Worm (Caenorhabditis elegans) whole organism, early embryonic: Measurements from ENCODE around the gene F58A6.9.
A peak's percentile ranks its signal among the peaks of the same experiment; 100 is the strongest.

Experiments used
- B0310.2 ChIP-seq: sonication (generic microtip); optimal IDR thresholded peaks from 2 replicates; lab custom pipeline; 2016; ENCODE audit warnings: mild to moderate bottlenecking, missing genetic modification characterization, missing compliant biosample characterization
- F13C5.2 ChIP-seq: sonication (generic microtip); optimal IDR thresholded peaks from 2 replicates; lab custom pipeline; 2017; ENCODE audit warnings: mild to moderate bottlenecking, missing genetic modification characterization, inconsistent platforms, missing compliant biosample characterization
- aly-1 ChIP-seq: sonication (generic microtip); optimal IDR thresholded peaks from 2 replicates; lab custom pipeline; 2016; ENCODE audit warnings: missing genetic modification characterization, missing compliant biosample characterization
- ama-1 ChIP-seq: fragments of 150-350 bp; optimal IDR thresholded peaks from 2 replicates; lab custom pipeline; 2014
- ceh-13 ChIP-seq: fragments of 200-800 bp; sonication (Bioruptor generic); optimal IDR thresholded peaks from 2 replicates; lab custom pipeline; 2018; ENCODE audit warnings: mild to moderate bottlenecking, missing genetic modification characterization, missing compliant biosample characterization
- ceh-36 ChIP-seq: sonication (generic microtip); optimal IDR thresholded peaks from 2 replicates; lab custom pipeline; 2016; ENCODE audit warnings: missing genetic modification characterization, inconsistent platforms, missing compliant biosample characterization
- ets-7 ChIP-seq: sonication (generic microtip); optimal IDR thresholded peaks from 2 replicates; lab custom pipeline; 2016; ENCODE audit warnings: missing genotype, missing genetic modification characterization, missing compliant biosample characterization
- flt-1 ChIP-seq: fragments of 200-800 bp; sonication (Bioruptor generic); IDR thresholded peaks from 2 replicates; pipeline ENCODE4 v1.3.6; 2022; ENCODE audit warnings: missing genetic modification characterization, missing compliant biosample characterization
- hmbx-1 ChIP-seq: sonication (generic microtip); optimal IDR thresholded peaks from 2 replicates; lab custom pipeline; 2016; ENCODE audit warnings: mild to moderate bottlenecking, missing genetic modification characterization, missing compliant biosample characterization
- hmg-4 ChIP-seq: fragments of 200-800 bp; sonication (Bioruptor generic); optimal IDR thresholded peaks from 2 replicates; lab custom pipeline; 2018; ENCODE audit warnings: mild to moderate bottlenecking, missing genetic modification characterization, missing compliant biosample characterization
- hnd-1 ChIP-seq: sonication (generic microtip); optimal IDR thresholded peaks from 2 replicates; lab custom pipeline; 2016; ENCODE audit warnings: missing genetic modification characterization, missing compliant biosample characterization
- pes-1 ChIP-seq: fragments of 200-800 bp; sonication (Bioruptor generic); IDR thresholded peaks from 2 replicates; pipeline ENCODE4 v1.3.6; 2022; ENCODE audit warnings: missing genetic modification reagents, missing genetic modification characterization, missing compliant biosample characterization
- scrt-1 ChIP-seq: fragments of 200-800 bp; sonication (Bioruptor generic); IDR thresholded peaks from 2 replicates; pipeline ENCODE4 v1.3.6; 2022; ENCODE audit warnings: missing genetic modification characterization, missing compliant biosample characterization
- sea-1 ChIP-seq: fragments of 200-800 bp; sonication (Bioruptor generic); conservative IDR thresholded peaks from 2 replicates; pipeline ENCODE4 v1.3.6; 2022; ENCODE audit warnings: missing genetic modification characterization, missing compliant biosample characterization
- tbx-11 ChIP-seq: fragments of 200-800 bp; sonication (Bioruptor generic); IDR thresholded peaks from 2 replicates; pipeline ENCODE4 v1.3.6; 2022; ENCODE audit warnings: missing genetic modification characterization, missing compliant biosample characterization
- tbx-37 ChIP-seq: fragments of 200-800 bp; sonication (Bioruptor generic); conservative IDR thresholded peaks from 2 replicates; pipeline ENCODE4 v1.3.6; 2022; ENCODE audit warnings: missing genetic modification reagents, missing genetic modification characterization, missing compliant biosample characterization
- tra-4 ChIP-seq: sonication (generic microtip); optimal IDR thresholded peaks from 2 replicates; lab custom pipeline; 2017; ENCODE audit warnings: missing genetic modification characterization, missing compliant biosample characterization

Gene F58A6.9

DNA sequence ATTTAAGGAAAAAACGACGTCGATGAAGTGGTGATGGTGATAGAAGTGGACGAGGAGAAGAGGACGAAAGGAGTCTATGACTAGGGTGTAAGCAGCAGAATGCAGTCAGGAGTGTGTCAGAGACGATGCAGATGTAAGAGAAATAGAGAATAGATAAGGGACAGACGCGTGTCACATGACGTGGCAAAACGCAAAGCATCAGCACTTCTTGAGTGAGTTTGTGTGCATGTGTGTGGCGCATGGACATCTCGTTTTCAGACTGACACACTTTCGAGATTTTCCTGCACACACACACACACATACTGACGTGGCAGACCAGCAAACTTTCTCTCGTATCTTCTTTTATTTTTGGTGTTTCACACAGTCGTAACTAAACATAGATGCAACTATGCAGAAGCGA lies 23.8 kb upstream of the F58A6.9 start:
- TF ChIP-seq sea-1 (GFP tag; lab: Robert Waterston, UW) (no peak), ets-7 (tag; lab: Kevin White, UChicago) (no peak), scrt-1 (GFP tag; lab: Robert Waterston, UW) (no peak), hnd-1 (tag; lab: Kevin White, UChicago) (no peak), ceh-36 (tag; lab: Kevin White, UChicago) (no peak), ama-1 (lab: Kevin White, UChicago) (no peak), F13C5.2 (tag; lab: Kevin White, UChicago) (no peak), flt-1 (GFP tag; lab: Robert Waterston, UW) (no peak), pes-1 (no peak), aly-1 (no peak), ceh-13 (no peak), B0310.2 (tag; lab: Kevin White, UChicago) (no peak), tbx-37 (GFP tag; lab: Robert Waterston, UW) (no peak), hmbx-1 (tag; lab: Kevin White, UChicago) (no peak), tbx-11 (GFP tag; lab: Robert Waterston, UW) (no peak)

DNA sequence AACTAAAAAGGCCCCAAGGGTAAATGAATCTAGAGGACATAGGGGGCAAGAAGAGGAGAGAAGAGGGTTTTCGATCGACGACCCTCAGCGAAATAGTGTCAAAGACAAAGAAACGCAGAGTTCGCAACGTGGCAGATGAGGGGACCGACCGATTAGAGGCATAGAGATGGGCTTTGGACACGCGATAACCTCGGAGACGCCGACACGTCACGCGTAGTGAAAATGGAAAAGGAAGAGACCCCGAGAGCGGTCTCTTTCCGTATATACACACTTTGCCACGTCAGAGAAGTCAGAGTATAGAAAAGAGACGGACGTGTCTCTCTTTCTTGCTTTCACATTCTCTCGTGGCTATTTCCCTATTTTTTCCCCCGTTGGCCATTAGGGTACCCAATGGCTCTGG lies 22.8 kb upstream of the F58A6.9 start:
- TF ChIP-seq tra-4 (tag; lab: Kevin White, UChicago) (no peak), tbx-11 (GFP tag; lab: Robert Waterston, UW) (peak; percentile 54; the same call in 1 of the 2 replicates), hnd-1 (tag; lab: Kevin White, UChicago) (no peak), F13C5.2 (tag; lab: Kevin White, UChicago) (peak; percentile 5), ets-7 (tag; lab: Kevin White, UChicago) (no peak), hmg-4 (GFP tag; lab: Kevin White, UChicago) (peak; percentile 53), ceh-36 (tag; lab: Kevin White, UChicago) (no peak), pes-1 (0 out of 2 replicates have a peak, but pooled peaks have one; percentile 10), aly-1 (peak; percentile 59)

DNA sequence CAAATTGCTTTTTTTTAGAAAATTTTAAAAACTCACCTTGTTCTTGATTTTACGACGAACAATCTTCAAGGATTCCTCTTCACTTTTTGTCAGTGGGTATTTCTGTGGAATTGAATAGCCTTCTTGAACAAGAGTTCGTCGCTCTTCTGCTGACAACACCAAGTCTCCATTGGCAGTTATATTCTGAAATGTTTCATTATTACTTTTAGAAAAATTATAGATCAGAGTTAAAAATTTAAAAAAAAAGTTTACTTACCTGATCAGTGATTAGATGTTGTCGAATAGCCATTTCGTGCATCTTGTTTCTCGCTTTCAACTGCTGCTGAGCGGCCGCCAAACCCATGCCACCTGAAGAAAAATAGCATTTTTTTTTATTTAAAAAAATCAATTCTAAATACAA lies 21.6 kb upstream of the F58A6.9 start:
- TF ChIP-seq ceh-13: no peak
- TF ChIP-seq hmg-4 (GFP tag; lab: Kevin White, UChicago): no peak
- TF ChIP-seq B0310.2 (tag; lab: Kevin White, UChicago): no peak
- TF ChIP-seq F13C5.2 (tag; lab: Kevin White, UChicago): no peak
- no peak for TF ChIP-seq ceh-36 (tag; lab: Kevin White, UChicago)
- no peak for TF ChIP-seq tra-4 (tag; lab: Kevin White, UChicago)
- no peak for TF ChIP-seq sea-1 (GFP tag; lab: Robert Waterston, UW)
- no peak for TF ChIP-seq ama-1 (lab: Kevin White, UChicago)
- no peak for TF ChIP-seq scrt-1 (GFP tag; lab: Robert Waterston, UW)
- no peak for TF ChIP-seq hmbx-1 (tag; lab: Kevin White, UChicago)
- TF ChIP-seq pes-1: no peak
- no peak for TF ChIP-seq flt-1 (GFP tag; lab: Robert Waterston, UW)
- no peak for TF ChIP-seq hnd-1 (tag; lab: Kevin White, UChicago)

DNA sequence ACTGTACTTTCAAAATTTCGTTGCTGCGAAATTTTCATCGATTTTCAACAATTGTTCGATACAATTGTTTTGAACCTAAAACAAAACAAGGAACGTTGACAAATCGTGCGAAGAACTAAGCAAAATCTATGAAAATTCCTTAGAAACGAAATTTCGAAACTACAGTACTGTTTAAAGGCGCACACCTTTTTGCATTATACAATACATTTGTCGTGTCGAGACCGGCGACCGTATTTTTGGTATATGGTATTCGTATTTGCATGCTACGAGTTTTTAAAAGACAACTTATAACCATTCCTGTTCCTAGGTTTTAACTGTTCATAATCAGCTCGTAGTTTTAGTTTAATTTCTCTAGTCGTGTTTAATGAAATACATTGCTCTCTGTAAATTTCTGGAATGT lies 19.9 kb upstream of the F58A6.9 start:
- TF ChIP-seq flt-1 (GFP tag; lab: Robert Waterston, UW): no peak
- TF ChIP-seq F13C5.2 (tag; lab: Kevin White, UChicago): no peak

DNA sequence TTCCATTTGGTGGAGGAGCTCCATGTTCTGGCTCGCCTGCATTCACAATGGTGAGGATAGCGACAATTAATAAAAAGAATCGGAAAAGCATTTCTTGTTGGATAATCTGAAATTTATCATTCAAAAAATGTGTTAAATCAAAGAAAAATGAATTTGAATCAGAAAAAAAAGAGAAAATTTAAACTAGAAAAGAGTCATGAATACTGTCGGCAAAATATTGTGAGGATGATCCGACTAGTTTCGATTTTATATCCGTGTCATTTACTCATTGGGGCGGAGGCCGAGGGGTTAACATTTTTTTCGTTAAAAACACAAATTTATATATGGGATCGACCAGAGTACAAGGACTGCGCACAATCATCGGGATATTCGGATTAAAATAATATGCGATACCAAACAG lies 19.2 kb upstream of the F58A6.9 start, which contains the start of gene C27D6.12:
TSS of gene C27D6.12 (minus strand) at position 101 of the 400 bp plus-strand sequence.
- TF ChIP-seq B0310.2 (tag; lab: Kevin White, UChicago) (no peak), scrt-1 (GFP tag; lab: Robert Waterston, UW) (no peak), sea-1 (GFP tag; lab: Robert Waterston, UW) (no peak), tra-4 (tag; lab: Kevin White, UChicago) (no peak), tbx-37 (GFP tag; lab: Robert Waterston, UW) (no peak), hmg-4 (GFP tag; lab: Kevin White, UChicago) (no peak), aly-1 (no peak), flt-1 (GFP tag; lab: Robert Waterston, UW) (no peak)

DNA sequence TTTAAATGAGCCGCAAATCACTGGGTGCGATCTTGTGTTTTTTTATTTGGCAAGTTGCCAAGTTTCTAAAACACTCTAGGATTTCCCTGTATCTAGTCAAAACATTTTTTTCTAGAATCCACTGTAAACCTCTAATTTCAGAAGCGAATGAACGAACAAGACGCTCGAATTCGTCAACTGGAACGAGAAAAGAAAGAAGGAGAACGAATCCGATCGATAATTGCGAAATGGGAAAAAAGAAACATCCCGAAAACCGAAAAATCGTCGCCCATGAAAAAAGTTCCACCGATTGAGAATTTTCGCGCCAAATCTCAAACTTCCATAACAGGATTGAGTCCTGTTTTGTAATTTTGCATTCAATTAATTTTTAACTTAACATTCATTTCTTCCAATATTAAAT lies 18.3 kb upstream of the F58A6.9 start:
- no peak for TF ChIP-seq flt-1 (GFP tag; lab: Robert Waterston, UW)

DNA sequence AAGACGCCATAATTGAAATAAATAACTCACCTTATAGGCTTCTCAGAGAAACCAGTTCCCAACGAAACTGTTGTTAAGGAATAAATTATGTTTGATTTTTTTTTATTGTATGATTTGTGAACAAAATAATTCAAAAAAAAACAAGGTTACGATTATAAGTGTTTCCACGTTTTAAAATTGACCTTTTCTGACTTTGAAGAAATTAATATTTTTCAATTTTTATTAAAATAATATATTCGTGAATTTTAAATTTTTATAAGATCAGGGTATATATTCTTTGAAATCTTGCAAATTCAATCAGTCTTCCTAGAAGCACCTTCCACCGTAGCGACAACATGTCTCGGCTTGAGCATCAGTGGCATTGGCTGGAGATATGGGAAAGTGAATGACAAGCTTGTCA lies 15.7 kb upstream of the F58A6.9 start, which contains the start of gene C27D6.3:
TSS of gene C27D6.3 (minus strand) at position 101 of the 400 bp plus-strand sequence.
- TF ChIP-seq tbx-11 (GFP tag; lab: Robert Waterston, UW): no peak
- no peak for TF ChIP-seq hmg-4 (GFP tag; lab: Kevin White, UChicago)
- no peak for TF ChIP-seq ets-7 (tag; lab: Kevin White, UChicago)
- TF ChIP-seq hnd-1 (tag; lab: Kevin White, UChicago): no peak
- no peak for TF ChIP-seq sea-1 (GFP tag; lab: Robert Waterston, UW)
- no peak for TF ChIP-seq ama-1 (lab: Kevin White, UChicago)

DNA sequence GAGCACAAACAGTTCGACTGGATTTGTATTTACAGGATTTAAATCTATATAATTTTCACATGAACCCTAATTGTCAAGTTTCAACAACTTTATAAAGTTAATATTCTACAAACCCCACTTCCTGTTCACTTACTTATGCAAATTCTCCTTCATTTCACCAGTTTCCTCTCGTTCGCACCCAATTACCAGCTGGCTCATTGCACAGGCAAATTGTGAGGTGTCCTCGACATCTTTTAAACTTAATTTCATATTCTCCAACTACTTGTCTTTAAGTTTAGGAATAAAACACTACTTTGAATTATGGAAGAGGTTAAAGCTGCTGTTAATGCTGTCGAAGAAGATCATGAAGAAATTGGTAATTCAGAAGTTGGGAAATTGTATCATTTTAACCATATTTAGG lies 13.8 kb upstream of the F58A6.9 start, which contains the start of gene C27D6.1:
TSS of gene C27D6.1 (plus strand) at position 301 of the 400 bp plus-strand sequence.
- TF ChIP-seq B0310.2 (tag; lab: Kevin White, UChicago): no peak
- TF ChIP-seq pes-1: no peak
- TF ChIP-seq sea-1 (GFP tag; lab: Robert Waterston, UW): no peak
- TF ChIP-seq ets-7 (tag; lab: Kevin White, UChicago): no peak
- no peak for TF ChIP-seq tbx-37 (GFP tag; lab: Robert Waterston, UW)
- no peak for TF ChIP-seq ceh-13
- no peak for TF ChIP-seq scrt-1 (GFP tag; lab: Robert Waterston, UW)
- no peak for TF ChIP-seq hnd-1 (tag; lab: Kevin White, UChicago)
- no peak for TF ChIP-seq tbx-11 (GFP tag; lab: Robert Waterston, UW)
- no peak for TF ChIP-seq ama-1 (lab: Kevin White, UChicago)
